Fruit fly (Drosophila melanogaster) whole organism, embryonic: ENCODE results near the gene Nepl13.

ENCODE experiments used
- CG10366 ChIP-seq: fragments of 200-800 bp; sonication (Bioruptor generic); IDR thresholded peaks from 2 replicates; pipeline ENCODE4 v1.3.6; 2022; ENCODE audit warnings: missing biosample characterization, missing genetic modification characterization
- CG11696 ChIP-seq: fragments of 200-800 bp; sonication (Bioruptor generic); IDR thresholded peaks from 2 replicates; pipeline ENCODE4 v1.3.6; 2022; ENCODE audit warnings: missing biosample characterization, missing genetic modification characterization
- CG13424 ChIP-seq: fragments of 200-800 bp; sonication (Bioruptor generic); optimal IDR thresholded peaks from 2 replicates; lab custom pipeline; 2019; ENCODE audit warnings: missing biosample characterization, mild to moderate bottlenecking, missing genetic modification characterization, moderate library complexity
- CG17361 ChIP-seq: fragments of 200-800 bp; sonication (Bioruptor generic); IDR thresholded peaks from 3 replicates; pipeline ENCODE4 v1.3.6; 2022; ENCODE audit warnings: missing biosample characterization, missing genetic modification characterization
- CG17912 ChIP-seq: fragments of 200-800 bp; sonication (Bioruptor generic); optimal IDR thresholded peaks from 2 replicates; lab custom pipeline; 2018; ENCODE audit warnings: missing biosample characterization, mild to moderate bottlenecking, missing genetic modification characterization
- CG2202 ChIP-seq: fragments of 200-800 bp; sonication (Bioruptor generic); optimal IDR thresholded peaks from 2 replicates; lab custom pipeline; 2018; ENCODE audit warnings: missing biosample characterization, mild to moderate bottlenecking, missing genetic modification characterization
- CG2712 ChIP-seq: fragments of 200-800 bp; optimal IDR thresholded peaks from 3 replicates; lab custom pipeline; 2019; ENCODE audit warnings: missing biosample characterization, mild to moderate bottlenecking, missing genetic modification characterization, moderate library complexity
- CG32772 ChIP-seq: fragments of 200-800 bp; sonication (Bioruptor generic); IDR thresholded peaks from 2 replicates; pipeline ENCODE4 v1.3.6; 2022; ENCODE audit warnings: missing biosample characterization, missing genetic modification characterization
- CG33557 ChIP-seq: fragments of 200-800 bp; sonication (Bioruptor generic); optimal IDR thresholded peaks from 2 replicates; lab custom pipeline; 2019; ENCODE audit warnings: missing biosample characterization, mild to moderate bottlenecking, missing genetic modification characterization, moderate library complexity
- CG4282 ChIP-seq: fragments of 200-800 bp; sonication (Bioruptor generic); optimal IDR thresholded peaks from 2 replicates; lab custom pipeline; 2016; ENCODE audit warnings: missing biosample characterization, missing genetic modification characterization
- CG8290 ChIP-seq, 3 experiments: fragments of 200-800 bp; sonication (Bioruptor generic); optimal IDR thresholded peaks; 2 replicates each; lab custom pipeline; 2016 to 2019; ENCODE audit warnings: missing biosample characterization in 3 of 3, missing genetic modification characterization in 3 of 3, mild to moderate bottlenecking in 2 of 3, moderate library complexity in 1 of 3
- CG9437 ChIP-seq: fragments of 200-800 bp; sonication (Bioruptor generic); optimal IDR thresholded peaks from 2 replicates; lab custom pipeline; 2018; ENCODE audit warnings: missing biosample characterization, mild to moderate bottlenecking, missing genetic modification characterization
- Camta ChIP-seq: fragments of 200-800 bp; sonication (Bioruptor generic); optimal IDR thresholded peaks from 2 replicates; lab custom pipeline; 2016; ENCODE audit warnings: missing biosample characterization, missing genetic modification characterization
- D19A ChIP-seq: fragments of 200-800 bp; optimal IDR thresholded peaks from 3 replicates; lab custom pipeline; 2019; ENCODE audit warnings: missing biosample characterization, mild to moderate bottlenecking, missing genetic modification characterization, moderate library complexity
- Drgx ChIP-seq: fragments of 200-800 bp; sonication (Bioruptor generic); IDR thresholded peaks from 2 replicates; pipeline ENCODE4 v1.3.6; 2022; ENCODE audit warnings: missing biosample characterization, missing genetic modification characterization
- Gug ChIP-seq: fragments of 200-800 bp; sonication (Bioruptor generic); IDR thresholded peaks from 4 replicates; pipeline ENCODE4 v1.3.6; 2022; ENCODE audit warnings: missing biosample characterization, missing genetic modification characterization
- HHEX ChIP-seq: fragments of 200-800 bp; sonication (Bioruptor generic); optimal IDR thresholded peaks from 3 replicates; lab custom pipeline; 2017; ENCODE audit warnings: missing biosample characterization, mild to moderate bottlenecking, missing genetic modification characterization, missing genetic modification reagents
- Hr78 ChIP-seq, 2 experiments: fragments of 200-800 bp in 1 of 2; fragments of >200 bp in 1 of 2; sonication (Bioruptor generic) in 1 of 2; optimal IDR thresholded peaks; 2 replicates each; lab custom pipeline; 2017 to 2019; ENCODE audit warnings: missing biosample characterization in 2 of 2, missing genetic modification characterization in 2 of 2, mild to moderate bottlenecking in 1 of 2, moderate library complexity in 1 of 2
- Lhr ChIP-seq: fragments of 200-800 bp; sonication (Bioruptor generic); optimal IDR thresholded peaks from 3 replicates; lab custom pipeline; 2017; ENCODE audit warnings: mild to moderate bottlenecking, missing biosample characterization, missing genetic modification reagents, missing genetic modification characterization
- Ravus ChIP-seq: fragments of 200-800 bp; sonication (Bioruptor generic); IDR thresholded peaks from 2 replicates; pipeline ENCODE4 v1.3.6; 2022; ENCODE audit warnings: missing biosample characterization, missing genetic modification characterization
- Rfx ChIP-seq: fragments of 200-800 bp; sonication (Bioruptor generic); IDR thresholded peaks from 2 replicates; pipeline ENCODE4 v1.3.6; 2022; ENCODE audit warnings: missing biosample characterization, missing genetic modification characterization
- TFAM ChIP-seq: fragments of 200-800 bp; sonication (Bioruptor generic); optimal IDR thresholded peaks from 2 replicates; lab custom pipeline; 2017; ENCODE audit warnings: missing biosample characterization, missing genetic modification characterization, inconsistent platforms
- ac ChIP-seq: fragments of 200-800 bp; sonication (Bioruptor generic); optimal IDR thresholded peaks from 3 replicates; lab custom pipeline; 2017; ENCODE audit warnings: missing biosample characterization, mild to moderate bottlenecking, missing genetic modification characterization
- amos ChIP-seq: fragments of 200-800 bp; sonication (Bioruptor generic); IDR thresholded peaks from 2 replicates; pipeline ENCODE4 v1.3.6; 2022; ENCODE audit warnings: missing biosample characterization, missing genetic modification characterization; ENCODE audit not compliant: partially characterized antibody
- bigmax ChIP-seq: fragments of 200-800 bp; sonication (Bioruptor generic); optimal IDR thresholded peaks from 2 replicates; lab custom pipeline; 2018; ENCODE audit warnings: missing biosample characterization, mild to moderate bottlenecking, missing genetic modification characterization
- br ChIP-seq: fragments of >200 bp; optimal IDR thresholded peaks from 2 replicates; lab custom pipeline; 2017
- bsh ChIP-seq, 2 experiments: fragments of 200-800 bp; sonication (Bioruptor generic); optimal IDR thresholded peaks; 2 replicates each; lab custom pipeline; 2017 to 2018; ENCODE audit warnings: mild to moderate bottlenecking in 2 of 2, missing biosample characterization in 2 of 2, missing genetic modification characterization in 2 of 2, moderate library complexity in 1 of 2
- caup ChIP-seq: fragments of 200-800 bp; sonication (Bioruptor generic); optimal IDR thresholded peaks from 3 replicates; lab custom pipeline; 2017; ENCODE audit warnings: missing biosample characterization, mild to moderate bottlenecking, missing genetic modification characterization, moderate library complexity; ENCODE audit not compliant: severe bottlenecking
- chif ChIP-seq, 2 experiments: fragments of 200-800 bp; sonication (Bioruptor generic); optimal IDR thresholded peaks; 3 replicates each; lab custom pipeline; 2016; ENCODE audit warnings: missing biosample characterization in 2 of 2, missing genetic modification characterization in 2 of 2
- chinmo ChIP-seq: fragments of 200-800 bp; sonication (Bioruptor generic); IDR thresholded peaks from 4 replicates; pipeline ENCODE4 v1.3.6; 2022; ENCODE audit warnings: missing biosample characterization, missing genetic modification characterization; ENCODE audit not compliant: partially characterized antibody
- crc ChIP-seq: fragments of 200-800 bp; sonication (Bioruptor generic); optimal IDR thresholded peaks from 2 replicates; lab custom pipeline; 2016; ENCODE audit warnings: missing biosample characterization, missing genetic modification characterization
- croc ChIP-seq: fragments of 200-800 bp; sonication (Bioruptor generic); conservative IDR thresholded peaks from 3 replicates; pipeline ENCODE4 v1.3.6; 2022; ENCODE audit warnings: missing biosample characterization, missing genetic modification characterization
- crol ChIP-seq: fragments of 200-800 bp; sonication (Bioruptor generic); IDR thresholded peaks from 2 replicates; pipeline ENCODE4 v1.3.6; 2022; ENCODE audit warnings: missing biosample characterization, missing genetic modification characterization
- da ChIP-seq: fragments of 200-800 bp; sonication (Bioruptor generic); optimal IDR thresholded peaks from 2 replicates; lab custom pipeline; 2016; ENCODE audit warnings: missing biosample characterization, missing genetic modification characterization
- disco-r ChIP-seq: fragments of 200-800 bp; sonication (Bioruptor generic); optimal IDR thresholded peaks from 2 replicates; lab custom pipeline; 2016; ENCODE audit warnings: missing biosample characterization, missing genetic modification characterization
- gsb-n ChIP-seq: fragments of 200-800 bp; sonication (Bioruptor generic); optimal IDR thresholded peaks from 3 replicates; lab custom pipeline; 2018; ENCODE audit warnings: missing biosample characterization, mild to moderate bottlenecking, missing genetic modification characterization
- hbn ChIP-seq: fragments of 200-800 bp; sonication (Bioruptor generic); IDR thresholded peaks from 2 replicates; pipeline ENCODE4 v1.3.6; 2022; ENCODE audit warnings: missing biosample characterization, missing genetic modification characterization; ENCODE audit not compliant: partially characterized antibody
- hth ChIP-seq: fragments of >200 bp; optimal IDR thresholded peaks from 2 replicates; lab custom pipeline; 2017; ENCODE audit warnings: inconsistent platforms
- luna ChIP-seq: fragments of 200-800 bp; sonication (Bioruptor generic); optimal IDR thresholded peaks from 2 replicates; lab custom pipeline; 2016; ENCODE audit warnings: missing biosample characterization, missing genetic modification characterization
- nmo ChIP-seq: fragments of 200-800 bp; sonication (Bioruptor generic); optimal IDR thresholded peaks from 2 replicates; lab custom pipeline; 2018; ENCODE audit warnings: missing biosample characterization, mild to moderate bottlenecking, missing genetic modification characterization, moderate library complexity
- org-1 ChIP-seq: fragments of 200-800 bp; sonication (Bioruptor generic); optimal IDR thresholded peaks from 2 replicates; lab custom pipeline; 2017; ENCODE audit warnings: missing biosample characterization, missing genetic modification characterization
- row ChIP-seq: fragments of 200-800 bp; sonication (Bioruptor generic); IDR thresholded peaks from 3 replicates; pipeline ENCODE4 v1.3.6; 2022; ENCODE audit warnings: missing biosample characterization, missing genetic modification characterization
- slou ChIP-seq: fragments of 200-800 bp; sonication (Bioruptor generic); optimal IDR thresholded peaks from 3 replicates; lab custom pipeline; 2016; ENCODE audit warnings: missing biosample characterization, missing genetic modification characterization
- slp2 ChIP-seq: fragments of 200-800 bp; sonication (Bioruptor generic); optimal IDR thresholded peaks from 2 replicates; lab custom pipeline; 2016; ENCODE audit warnings: missing biosample characterization, missing genetic modification characterization
- stc ChIP-seq: fragments of 200-800 bp; sonication (Bioruptor generic); IDR thresholded peaks from 2 replicates; pipeline ENCODE4 v1.3.6; 2022; ENCODE audit warnings: missing biosample characterization, missing genetic modification characterization
- sug ChIP-seq: fragments of 200-800 bp; optimal IDR thresholded peaks from 2 replicates; lab custom pipeline; 2019; ENCODE audit warnings: missing biosample characterization, mild to moderate bottlenecking, missing genetic modification characterization, moderate library complexity
- trh ChIP-seq: fragments of 200-800 bp; sonication (Bioruptor generic); optimal IDR thresholded peaks from 2 replicates; lab custom pipeline; 2016; ENCODE audit warnings: missing biosample characterization, missing genetic modification characterization
- unc-4 ChIP-seq: fragments of 200-800 bp; sonication (Bioruptor generic); IDR thresholded peaks from 2 replicates; pipeline ENCODE4 v1.3.6; 2022; ENCODE audit warnings: missing biosample characterization, missing genetic modification characterization; ENCODE audit not compliant: partially characterized antibody
- unpg ChIP-seq: fragments of 200-800 bp; sonication (Bioruptor generic); optimal IDR thresholded peaks from 3 replicates; lab custom pipeline; 2018; ENCODE audit warnings: missing biosample characterization, mild to moderate bottlenecking, missing genetic modification characterization, moderate library complexity
- vvl ChIP-seq: fragments of 200-800 bp; sonication (Bioruptor generic); IDR thresholded peaks from 2 replicates; pipeline ENCODE4 v1.3.6; 2022; ENCODE audit warnings: missing biosample characterization, missing genetic modification characterization
- z ChIP-seq: fragments of 200-800 bp; sonication (Bioruptor generic); IDR thresholded peaks from 3 replicates; pipeline ENCODE4 v1.3.6; 2022; ENCODE audit warnings: missing biosample characterization, missing genetic modification characterization

Nepl13 gene

DNA sequence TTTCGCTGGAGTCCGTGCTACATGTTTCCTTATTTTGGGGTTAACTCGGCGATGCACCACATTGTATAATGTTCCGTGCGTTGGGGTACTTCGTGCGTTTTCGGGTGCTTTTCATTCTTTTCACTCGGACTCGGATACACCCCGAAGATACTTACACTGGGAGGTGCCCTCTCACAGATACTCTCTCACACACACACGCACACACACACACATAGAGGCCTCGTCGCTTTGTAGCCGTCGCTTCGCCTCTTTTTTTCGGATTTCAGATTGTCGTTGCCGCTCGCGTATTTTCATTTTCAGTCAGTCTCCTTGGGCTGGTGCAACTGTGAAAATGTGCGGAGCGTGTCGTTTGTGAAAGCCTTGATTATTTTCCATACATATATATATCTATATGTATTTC lies 20.5 kb upstream of the Nepl13 start (continued):
- TF ChIP-seq Hr78 (GFP tag; optimal IDR thresholded peaks at IDR 0.05; lab: Kevin White, UChicago): peak in 1 of 2 experiments; percentile 3
- no peak for TF ChIP-seq CG2202
- no peak for TF ChIP-seq gsb-n (tag; lab: Kevin White, UChicago)
- TF ChIP-seq org-1 (GFP tag; lab: Kevin White, UChicago): no peak
- no peak; the same call in 2 of the 3 replicates for TF ChIP-seq row (GFP tag; lab: Robert Waterston, UW)
- no peak for TF ChIP-seq unc-4
- no peak for TF ChIP-seq CG11696
- peak in 1 of 2 experiments; percentile 14 for TF ChIP-seq bsh (GFP tag; optimal IDR thresholded peaks at IDR 0.05; lab: Kevin White, UChicago)
- no peak for TF ChIP-seq croc (GFP tag; lab: Robert Waterston, UW)
- TF ChIP-seq amos: no peak; the same call in 1 of the 2 replicates
- TF ChIP-seq chif (GFP tag; optimal IDR thresholded peaks at IDR 0.05; lab: Kevin White, UChicago): no peak
- TF ChIP-seq CG17361 (GFP tag; lab: Robert Waterston, UW): no peak
- TF ChIP-seq Gug (GFP tag; lab: Robert Waterston, UW): no peak
- no peak for TF ChIP-seq br (lab: Kevin White, UChicago)
- TF ChIP-seq hbn: no peak
- peak; percentile 43 for TF ChIP-seq bigmax (GFP tag; lab: Kevin White, UChicago)
- no peak for TF ChIP-seq luna
- TF ChIP-seq Drgx (GFP tag; lab: Robert Waterston, UW): peak; percentile 80
- peak; percentile 29; the same call in 1 of the 2 replicates for TF ChIP-seq Rfx
- TF ChIP-seq sug (tag; lab: Kevin White, UChicago): peak; percentile 5
- TF ChIP-seq hth: no peak
- TF ChIP-seq CG32772 (GFP tag; lab: Robert Waterston, UW): no peak
- TF ChIP-seq D19A (tag; lab: Kevin White, UChicago): no peak
- no peak for TF ChIP-seq crol (GFP tag; lab: Robert Waterston, UW)
- TF ChIP-seq Camta (GFP tag; lab: Kevin White, UChicago): no peak
- TF ChIP-seq da (GFP tag; lab: Kevin White, UChicago): no peak
- no peak for TF ChIP-seq CG8290 (GFP tag; optimal IDR thresholded peaks at IDR 0.05; lab: Kevin White, UChicago)
- TF ChIP-seq CG8290 (tag; optimal IDR thresholded peaks at IDR 0.05; lab: Kevin White, UChicago): no peak
- no peak for TF ChIP-seq ac (GFP tag; lab: Kevin White, UChicago)
- peak; percentile 30; the same call in 1 of the 2 replicates for TF ChIP-seq CG10366 (GFP tag; lab: Robert Waterston, UW)
- no peak for TF ChIP-seq stc (GFP tag; lab: Robert Waterston, UW)
- TF ChIP-seq CG13424 (tag; lab: Kevin White, UChicago): peak; percentile 2
- peak; percentile 46; the same call in 1 of the 3 replicates for TF ChIP-seq z (GFP tag; lab: Robert Waterston, UW)
- TF ChIP-seq Lhr: no peak
- no peak for TF ChIP-seq unpg (GFP tag; lab: Kevin White, UChicago)
- TF ChIP-seq trh (GFP tag; lab: Kevin White, UChicago): no peak
- no peak for TF ChIP-seq slp2 (GFP tag; lab: Kevin White, UChicago)
- TF ChIP-seq vvl (GFP tag; lab: Robert Waterston, UW): peak; percentile 48; the same call in 1 of the 2 replicates
- no peak for TF ChIP-seq CG9437 (GFP tag; lab: Kevin White, UChicago)
- TF ChIP-seq CG17912 (GFP tag; lab: Kevin White, UChicago): no peak
- no peak for TF ChIP-seq crc (GFP tag; lab: Kevin White, UChicago)
- TF ChIP-seq disco-r (GFP tag; lab: Kevin White, UChicago): no peak
- no peak for TF ChIP-seq nmo (GFP tag; lab: Kevin White, UChicago)
- no peak for TF ChIP-seq TFAM (GFP tag; lab: Kevin White, UChicago)
- peak; percentile 91 for TF ChIP-seq chinmo (GFP tag; lab: Robert Waterston, UW)
- no peak for TF ChIP-seq HHEX (GFP tag; lab: Kevin White, UChicago)
- TF ChIP-seq CG33557 (GFP tag; lab: Kevin White, UChicago): no peak
- TF ChIP-seq CG2712: peak; percentile 0
- no peak for TF ChIP-seq Ravus (GFP tag; lab: Robert Waterston, UW)
- TF ChIP-seq slou (GFP tag; lab: Kevin White, UChicago): no peak
- TF ChIP-seq caup (GFP tag; lab: Kevin White, UChicago): peak; percentile 8
- no peak for TF ChIP-seq CG4282 (GFP tag; lab: Kevin White, UChicago)
